Fruit fly (Drosophila melanogaster) whole organism, embryonic: ENCODE data around the gene pcm.

ENCODE experiments used
- Atf6 ChIP-seq: fragments of 200-800 bp; sonication (Bioruptor generic); IDR thresholded peaks from 2 replicates; pipeline ENCODE4 v1.3.6; 2022; ENCODE audit warnings: missing biosample characterization, missing genetic modification characterization
- B-H1 ChIP-seq: fragments of 200-800 bp; sonication (Bioruptor generic); IDR thresholded peaks from 3 replicates; pipeline ENCODE4 v1.3.6; 2022; ENCODE audit warnings: missing biosample characterization, missing genetic modification characterization
- Bdp1 ChIP-seq: fragments of 200-800 bp; sonication (Bioruptor generic); optimal IDR thresholded peaks from 3 replicates; lab custom pipeline; 2016; ENCODE audit warnings: missing biosample characterization, missing genetic modification characterization
- CG10654 ChIP-seq: fragments of 200-800 bp; sonication (Bioruptor generic); optimal IDR thresholded peaks from 2 replicates; lab custom pipeline; 2016; ENCODE audit warnings: missing biosample characterization, missing genetic modification characterization
- CG11085 ChIP-seq: fragments of 200-800 bp; sonication (Bioruptor generic); IDR thresholded peaks from 2 replicates; pipeline ENCODE4 v1.3.6; 2022; ENCODE audit warnings: missing biosample characterization, missing genetic modification characterization
- CG13287 ChIP-seq: fragments of 200-800 bp; sonication (Bioruptor generic); IDR thresholded peaks from 2 replicates; pipeline ENCODE4 v1.3.6; 2022; ENCODE audit warnings: missing biosample characterization, missing genetic modification characterization; ENCODE audit not compliant: partially characterized antibody
- CG13624 ChIP-seq: fragments of 200-800 bp; sonication (Bioruptor generic); optimal IDR thresholded peaks from 2 replicates; lab custom pipeline; 2016; ENCODE audit warnings: missing biosample characterization, missing genetic modification characterization
- CG14860 ChIP-seq: fragments of 200-800 bp; sonication (Bioruptor generic); IDR thresholded peaks from 3 replicates; pipeline ENCODE4 v1.3.6; 2022; ENCODE audit warnings: missing biosample characterization, missing genetic modification characterization; ENCODE audit not compliant: partially characterized antibody
- CG15269 ChIP-seq: fragments of 200-800 bp; sonication (Bioruptor generic); optimal IDR thresholded peaks from 2 replicates; lab custom pipeline; 2018; ENCODE audit warnings: missing biosample characterization, mild to moderate bottlenecking, missing genetic modification characterization, moderate library complexity
- CG15479 ChIP-seq: fragments of 200-800 bp; sonication (Bioruptor generic); optimal IDR thresholded peaks from 3 replicates; lab custom pipeline; 2019; ENCODE audit warnings: missing biosample characterization, mild to moderate bottlenecking, missing genetic modification characterization, moderate library complexity
- CG1603 ChIP-seq: fragments of 200-800 bp; sonication (Bioruptor generic); optimal IDR thresholded peaks from 2 replicates; lab custom pipeline; 2019; ENCODE audit warnings: missing biosample characterization, mild to moderate bottlenecking, missing genetic modification characterization, moderate library complexity
- CG17829 ChIP-seq: fragments of 200-800 bp; optimal IDR thresholded peaks from 2 replicates; lab custom pipeline; 2019; ENCODE audit warnings: missing biosample characterization, mild to moderate bottlenecking, missing genetic modification characterization, moderate library complexity
- CG18011 ChIP-seq: fragments of 200-800 bp; sonication (Bioruptor generic); optimal IDR thresholded peaks from 2 replicates; lab custom pipeline; 2017; ENCODE audit warnings: missing biosample characterization, missing genetic modification characterization, mild to moderate bottlenecking, moderate library complexity, missing genotype
- CG18764 ChIP-seq: fragments of 200-800 bp; sonication (Bioruptor generic); optimal IDR thresholded peaks from 3 replicates; lab custom pipeline; 2016; ENCODE audit warnings: missing biosample characterization, missing genetic modification characterization
- CG2678 ChIP-seq: fragments of 200-800 bp; sonication (Bioruptor generic); optimal IDR thresholded peaks from 3 replicates; lab custom pipeline; 2019; ENCODE audit warnings: missing biosample characterization, mild to moderate bottlenecking, missing genetic modification characterization, moderate library complexity
- CG2712 ChIP-seq: fragments of 200-800 bp; optimal IDR thresholded peaks from 3 replicates; lab custom pipeline; 2019; ENCODE audit warnings: missing biosample characterization, mild to moderate bottlenecking, missing genetic modification characterization, moderate library complexity
- CG3726 ChIP-seq: fragments of 200-800 bp; sonication (Bioruptor generic); IDR thresholded peaks from 3 replicates; pipeline ENCODE4, ENCODE4 v1.3.6; 2022; ENCODE audit warnings: missing biosample characterization, missing genetic modification characterization
- CG43689 ChIP-seq: fragments of 200-800 bp; sonication (Bioruptor generic); IDR thresholded peaks from 2 replicates; pipeline ENCODE4 v1.3.6; 2022; ENCODE audit warnings: missing biosample characterization, missing genetic modification characterization
- CG4404 ChIP-seq: fragments of 200-800 bp; sonication (Bioruptor generic); IDR thresholded peaks from 2 replicates; pipeline ENCODE4 v1.3.6; 2022; ENCODE audit warnings: missing biosample characterization, missing genetic modification characterization
- CG5180 ChIP-seq: fragments of 200-800 bp; sonication (Bioruptor generic); optimal IDR thresholded peaks from 3 replicates; lab custom pipeline; 2017; ENCODE audit warnings: missing biosample characterization, missing genetic modification characterization, mild to moderate bottlenecking, moderate library complexity, missing genetic modification reagents
- CG8089 ChIP-seq: fragments of 200-800 bp; sonication (Bioruptor generic); optimal IDR thresholded peaks from 3 replicates; lab custom pipeline; 2016; ENCODE audit warnings: missing biosample characterization, missing genetic modification characterization
- CG8281 ChIP-seq: fragments of 200-800 bp; sonication (Bioruptor generic); optimal IDR thresholded peaks from 2 replicates; lab custom pipeline; 2018; ENCODE audit warnings: missing biosample characterization, mild to moderate bottlenecking, missing genetic modification characterization, moderate library complexity
- CG8765 ChIP-seq: fragments of 200-800 bp; sonication (Bioruptor generic); IDR thresholded peaks from 2 replicates; pipeline ENCODE4 v1.3.6; 2022; ENCODE audit warnings: missing biosample characterization, missing genetic modification characterization
- Chrac-16 ChIP-seq: fragments of 200-800 bp; sonication (Bioruptor generic); optimal IDR thresholded peaks from 3 replicates; lab custom pipeline; 2016; ENCODE audit warnings: missing biosample characterization, missing genetic modification characterization
- E2f2 ChIP-seq: fragments of 200-800 bp; sonication (Bioruptor generic); IDR thresholded peaks from 2 replicates; pipeline ENCODE4 v1.3.6; 2022; ENCODE audit warnings: missing biosample characterization, missing genetic modification characterization
- Gsc ChIP-seq: fragments of 200-800 bp; sonication (Bioruptor generic); IDR thresholded peaks from 2 replicates; pipeline ENCODE4 v1.3.6; 2022; ENCODE audit warnings: missing biosample characterization, missing genetic modification characterization
- Jarid2 ChIP-seq: fragments of 200-800 bp; sonication (Bioruptor generic); optimal IDR thresholded peaks from 3 replicates; lab custom pipeline; 2017; ENCODE audit warnings: mild to moderate bottlenecking, missing biosample characterization, missing genetic modification reagents, missing genetic modification characterization
- MESR4 ChIP-seq: fragments of 200-800 bp; sonication (Bioruptor generic); optimal IDR thresholded peaks from 2 replicates; lab custom pipeline; 2018; ENCODE audit warnings: missing biosample characterization, mild to moderate bottlenecking, missing genetic modification characterization, moderate library complexity
- NFAT ChIP-seq: fragments of 200-800 bp; sonication (Bioruptor generic); IDR thresholded peaks from 2 replicates; pipeline ENCODE4 v1.3.6; 2022; ENCODE audit warnings: missing biosample characterization, missing genetic modification characterization
- Oaz ChIP-seq: fragments of 200-800 bp; sonication (Bioruptor generic); IDR thresholded peaks from 2 replicates; pipeline ENCODE4 v1.3.6; 2022; ENCODE audit warnings: missing biosample characterization, missing genetic modification characterization
- PHDP ChIP-seq: fragments of 200-800 bp; sonication (Bioruptor generic); optimal IDR thresholded peaks from 3 replicates; lab custom pipeline; 2018; ENCODE audit warnings: missing biosample characterization, mild to moderate bottlenecking, missing genetic modification characterization, moderate library complexity
- Xrp1 ChIP-seq: fragments of 200-800 bp; sonication (Bioruptor generic); IDR thresholded peaks from 2 replicates; pipeline ENCODE4 v1.3.6; 2022; ENCODE audit warnings: missing biosample characterization, missing genetic modification characterization
- ac ChIP-seq: fragments of 200-800 bp; sonication (Bioruptor generic); optimal IDR thresholded peaks from 3 replicates; lab custom pipeline; 2017; ENCODE audit warnings: missing biosample characterization, mild to moderate bottlenecking, missing genetic modification characterization
- al ChIP-seq: fragments of 200-800 bp; sonication (Bioruptor generic); IDR thresholded peaks from 2 replicates; pipeline ENCODE4 v1.3.6; 2022; ENCODE audit warnings: missing biosample characterization, missing genetic modification characterization
- ash1 ChIP-seq: fragments of 200-800 bp; sonication (Bioruptor generic); optimal IDR thresholded peaks from 2 replicates; lab custom pipeline; 2018; ENCODE audit warnings: missing biosample characterization, mild to moderate bottlenecking, missing genetic modification characterization
- cg ChIP-seq: fragments of 200-800 bp; sonication (Bioruptor generic); optimal IDR thresholded peaks from 3 replicates; lab custom pipeline; 2019; ENCODE audit warnings: missing biosample characterization, mild to moderate bottlenecking, missing genetic modification characterization, moderate library complexity
- chm ChIP-seq: fragments of 200-800 bp; sonication (Bioruptor generic); IDR thresholded peaks from 2 replicates; pipeline ENCODE4 v1.3.6; 2022; ENCODE audit warnings: missing biosample characterization, missing genetic modification characterization
- exex ChIP-seq: fragments of 200-800 bp; sonication (Bioruptor generic); optimal IDR thresholded peaks from 4 replicates; lab custom pipeline; 2018; ENCODE audit warnings: missing biosample characterization, mild to moderate bottlenecking, missing genetic modification characterization, moderate library complexity
- fd64A ChIP-seq: fragments of 200-800 bp; sonication (Bioruptor generic); optimal IDR thresholded peaks from 3 replicates; lab custom pipeline; 2018; ENCODE audit warnings: missing biosample characterization, mild to moderate bottlenecking, missing genetic modification characterization
- kay ChIP-seq: fragments of 200-800 bp; sonication (Bioruptor generic); optimal IDR thresholded peaks from 2 replicates; lab custom pipeline; 2016; ENCODE audit warnings: missing biosample characterization, missing genetic modification characterization
- klu ChIP-seq: fragments of 200-800 bp; sonication (Bioruptor generic); IDR thresholded peaks from 2 replicates; pipeline ENCODE4 v1.3.6; 2022; ENCODE audit warnings: missing biosample characterization, missing genetic modification characterization
- lab ChIP-seq: fragments of 200-800 bp; sonication (Bioruptor generic); optimal IDR thresholded peaks from 3 replicates; lab custom pipeline; 2017; ENCODE audit warnings: missing biosample characterization, missing genetic modification characterization, mild to moderate bottlenecking, moderate library complexity, missing genetic modification reagents
- odd ChIP-seq: fragments of 200-800 bp; sonication (Bioruptor generic); optimal IDR thresholded peaks from 2 replicates; lab custom pipeline; 2017; ENCODE audit warnings: missing biosample characterization, mild to moderate bottlenecking, missing genetic modification characterization
- pum ChIP-seq: fragments of 200-800 bp; sonication (Bioruptor generic); optimal IDR thresholded peaks from 2 replicates; lab custom pipeline; 2016; ENCODE audit warnings: missing biosample characterization, missing genetic modification characterization
- salm ChIP-seq: fragments of 200-800 bp; sonication (Bioruptor generic); optimal IDR thresholded peaks from 2 replicates; lab custom pipeline; 2018; ENCODE audit warnings: missing biosample characterization, mild to moderate bottlenecking, missing genetic modification characterization
- sim ChIP-seq: fragments of 200-800 bp; sonication (Bioruptor generic); IDR thresholded peaks from 2 replicates; pipeline ENCODE4 v1.3.6; 2022; ENCODE audit warnings: missing biosample characterization, missing genetic modification characterization
- sr ChIP-seq: fragments of 200-800 bp; sonication (Bioruptor generic); IDR thresholded peaks from 3 replicates; pipeline ENCODE4 v1.3.6; 2022; ENCODE audit warnings: missing biosample characterization, missing genetic modification characterization
- stc ChIP-seq: fragments of 200-800 bp; sonication (Bioruptor generic); IDR thresholded peaks from 2 replicates; pipeline ENCODE4 v1.3.6; 2022; ENCODE audit warnings: missing biosample characterization, missing genetic modification characterization
- toy ChIP-seq: fragments of 200-800 bp; sonication (Bioruptor generic); IDR thresholded peaks from 2 replicates; pipeline ENCODE4 v1.3.6; 2022; ENCODE audit warnings: missing biosample characterization, missing genetic modification characterization
- yki ChIP-seq: fragments of >200 bp; optimal IDR thresholded peaks from 3 replicates; lab custom pipeline; 2018

Gene pcm

dm6 chrX:19505334-19506185 is 13.7 kb upstream of the pcm start (continued):
- TF ChIP-seq CG3726: no peak
- no peak for TF ChIP-seq Jarid2
- 0 out of 2 replicates have a peak, but pooled peaks have one; percentile 20 for TF ChIP-seq klu (GFP tag; lab: Robert Waterston, UW)
- peak; percentile 89 for TF ChIP-seq CG13287 (GFP tag; lab: Robert Waterston, UW)
- no peak for TF ChIP-seq Gsc (GFP tag; lab: Robert Waterston, UW)
- no peak for TF ChIP-seq CG8765 (GFP tag; lab: Robert Waterston, UW)
- TF ChIP-seq CG43689: no peak
- peak; percentile 50 for TF ChIP-seq cg (GFP tag; lab: Kevin White, UChicago)
- TF ChIP-seq CG14860 (GFP tag; lab: Robert Waterston, UW): peak; percentile 79
- peak; percentile 99 for TF ChIP-seq sr
- TF ChIP-seq Atf6: 0 out of 2 replicates have a peak, but pooled peaks have one; percentile 27
- peak; percentile 48 for TF ChIP-seq pum (GFP tag; lab: Kevin White, UChicago)
- TF ChIP-seq chm (GFP tag; lab: Robert Waterston, UW): 0 out of 2 replicates have a peak, but pooled peaks have one; percentile 6
- TF ChIP-seq exex (tag; lab: Kevin White, UChicago): peak; percentile 76
- TF ChIP-seq stc (GFP tag; lab: Robert Waterston, UW): no peak
- no peak for TF ChIP-seq CG2712
- no peak for TF ChIP-seq Oaz
- peak; percentile 34 for TF ChIP-seq CG17829 (tag; lab: Kevin White, UChicago)
- TF ChIP-seq odd (GFP tag; lab: Kevin White, UChicago): no peak
- TF ChIP-seq CG15479: peak; percentile 88
- TF ChIP-seq ash1 (GFP tag; lab: Kevin White, UChicago): no peak
- TF ChIP-seq PHDP (tag; lab: Kevin White, UChicago): no peak
- TF ChIP-seq yki (lab: Kevin White, UChicago): no peak
- TF ChIP-seq NFAT: peak; percentile 60; the same call in 1 of the 2 replicates
- no peak for TF ChIP-seq CG18011
- peak; percentile 56 for TF ChIP-seq CG13624
- TF ChIP-seq al (GFP tag; lab: Robert Waterston, UW): no peak
- TF ChIP-seq CG15269 (tag; lab: Kevin White, UChicago): no peak
- TF ChIP-seq salm (tag; lab: Kevin White, UChicago): no peak
- no peak for TF ChIP-seq CG1603 (tag; lab: Kevin White, UChicago)
- no peak for TF ChIP-seq fd64A
- TF ChIP-seq Xrp1 (GFP tag; lab: Robert Waterston, UW): no peak
- no peak for TF ChIP-seq sim
- TF ChIP-seq Bdp1 (GFP tag; lab: Kevin White, UChicago): peak; percentile 47
- no peak for TF ChIP-seq lab
- TF ChIP-seq CG5180 (GFP tag; lab: Kevin White, UChicago): no peak
- TF ChIP-seq CG18764 (GFP tag; lab: Kevin White, UChicago): no peak
- TF ChIP-seq E2f2 (GFP tag; lab: Robert Waterston, UW): peak; percentile 56
- TF ChIP-seq ac (GFP tag; lab: Kevin White, UChicago): no peak
- no peak for TF ChIP-seq kay (GFP tag; lab: Kevin White, UChicago)
- TF ChIP-seq Chrac-16 (GFP tag; lab: Kevin White, UChicago): no peak
- TF ChIP-seq CG10654 (GFP tag; lab: Kevin White, UChicago): no peak
- TF ChIP-seq CG11085 (GFP tag; lab: Robert Waterston, UW): peak; percentile 30; the same call in 1 of the 2 replicates
- no peak for TF ChIP-seq CG8281 (tag; lab: Kevin White, UChicago)
- TF ChIP-seq toy (GFP tag; lab: Robert Waterston, UW): no peak
- no peak for TF ChIP-seq B-H1 (GFP tag; lab: Robert Waterston, UW)
- TF ChIP-seq MESR4 (GFP tag; lab: Kevin White, UChicago): peak; percentile 15
- TF ChIP-seq CG8089: no peak
- no peak for TF ChIP-seq CG4404 (GFP tag; lab: Robert Waterston, UW)
- no peak for TF ChIP-seq CG2678 (tag; lab: Kevin White, UChicago)
